Fruit fly (Drosophila melanogaster): ENCODE measurements around the gene nmo.
A peak's percentile ranks its signal among the peaks of the same experiment; 100 is the strongest.

The nmo gene

DNA sequence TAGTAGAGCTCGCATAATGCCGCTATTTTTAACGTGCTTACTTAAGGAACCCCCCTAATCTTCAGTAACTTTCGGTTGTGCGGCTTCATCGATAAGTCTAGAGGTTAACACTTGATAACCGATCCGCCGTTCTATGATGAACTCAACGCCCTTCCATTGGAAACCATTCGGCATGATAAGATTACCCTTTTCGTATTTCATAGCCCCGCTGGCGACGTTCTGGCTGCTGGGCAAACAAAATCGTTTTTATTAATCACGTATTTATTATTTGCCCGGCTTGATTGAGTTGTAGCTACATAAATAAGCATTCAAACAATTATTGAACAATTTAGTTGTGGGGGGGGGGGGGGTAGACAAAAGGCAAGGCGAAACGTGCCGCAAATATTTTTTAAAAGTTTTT is 114.7 kb downstream of the nmo start:
- TF ChIP-seq CG3919 (GFP tag; optimal IDR thresholded peaks at IDR 0.05): no peak
- peak; percentile 91 for TF ChIP-seq svp (GFP tag)
- TF ChIP-seq vri (GFP tag; optimal IDR thresholded peaks at IDR 0.05): peak; percentile 70
- TF ChIP-seq fkh (GFP tag; optimal IDR thresholded peaks at IDR 0.05): peak; percentile 84

DNA sequence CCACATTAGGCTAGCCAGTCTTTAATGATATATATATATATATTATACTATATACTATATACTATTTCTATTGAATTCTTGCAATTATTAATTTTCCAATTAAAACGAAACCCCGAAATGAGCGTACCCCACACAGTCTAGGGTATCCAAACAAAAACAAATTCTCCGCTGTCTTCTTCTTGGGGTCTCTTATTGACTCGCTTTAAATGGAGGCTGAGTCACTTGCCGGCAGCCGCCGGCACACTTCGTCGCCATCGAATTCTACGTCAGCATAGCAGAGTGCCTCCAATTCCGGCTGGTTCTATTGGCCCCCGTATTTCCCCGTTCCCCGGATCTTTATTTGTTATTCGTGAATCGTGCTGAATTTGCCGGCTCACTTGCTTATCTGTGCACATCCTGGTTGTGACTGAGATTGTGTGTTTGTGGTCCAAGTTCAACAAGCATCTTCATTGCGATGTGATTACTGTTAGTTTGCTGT is 115.8 kb downstream of the nmo start:
- TF ChIP-seq Hr39 (GFP tag; optimal IDR thresholded peaks at IDR 0.05) (no peak), acj6 (GFP tag; optimal IDR thresholded peaks at IDR 0.05) (no peak), Blimp-1 (GFP tag; optimal IDR thresholded peaks at IDR 0.05) (no peak), Ets21C (GFP tag; optimal IDR thresholded peaks at IDR 0.05) (no peak), Smox (GFP tag; optimal IDR thresholded peaks at IDR 0.05) (no peak), CG8119 (GFP tag; IDR thresholded peaks at IDR 0.05) (no peak), svp (GFP tag) (peak; percentile 79), CG7368 (GFP tag; optimal IDR thresholded peaks at IDR 0.05) (no peak), CG3032 (tag; optimal IDR thresholded peaks at IDR 0.05) (no peak), CG31627 (GFP tag; optimal IDR thresholded peaks at IDR 0.05) (no peak), CG6792 (GFP tag; optimal IDR thresholded peaks at IDR 0.05) (no peak), spab (GFP tag; optimal IDR thresholded peaks at IDR 0.05) (no peak), Ets96B (tag; optimal IDR thresholded peaks at IDR 0.05) (no peak), CG11902 (GFP tag; optimal IDR thresholded peaks at IDR 0.05) (no peak), CG8632 (GFP tag; optimal IDR thresholded peaks at IDR 0.05) (no peak), CG11762 (GFP tag; optimal IDR thresholded peaks at IDR 0.05; ENCODE audit: insufficient read depth) (no peak), Sox102F (GFP tag; optimal IDR thresholded peaks at IDR 0.05) (no peak), CG6276 (GFP tag; optimal IDR thresholded peaks at IDR 0.05) (no peak), Hr38 (GFP tag; optimal IDR thresholded peaks at IDR 0.05) (no peak), CG10631 (GFP tag; optimal IDR thresholded peaks at IDR 0.05) (peak; percentile 13), CG32006 (GFP tag; optimal IDR thresholded peaks at IDR 0.05) (peak; percentile 32), CG3919 (GFP tag; optimal IDR thresholded peaks at IDR 0.05) (no peak), eg (GFP tag; IDR thresholded peaks at IDR 0.05) (no peak), fkh (GFP tag; optimal IDR thresholded peaks at IDR 0.05) (peak; percentile 69), esn (GFP tag; optimal IDR thresholded peaks at IDR 0.05) (no peak), Lpt (GFP tag; optimal IDR thresholded peaks at IDR 0.05) (no peak), net (GFP tag; optimal IDR thresholded peaks at IDR 0.05) (no peak), Eip75B (GFP tag; optimal IDR thresholded peaks at IDR 0.05) (no peak), CG4318 (GFP tag; optimal IDR thresholded peaks at IDR 0.05) (no peak), CG15336 (GFP tag; IDR thresholded peaks at IDR 0.05) (0 out of 2 replicates have a peak, but pooled peaks have one; percentile 17), ss (GFP tag; optimal IDR thresholded peaks at IDR 0.05) (no peak), cyc (GFP tag; optimal IDR thresholded peaks at IDR 0.05) (no peak), achi (GFP tag; optimal IDR thresholded peaks at IDR 0.05) (no peak), pdm3 (GFP tag; optimal IDR thresholded peaks at IDR 0.05) (no peak), salr (GFP tag; optimal IDR thresholded peaks at IDR 0.05) (no peak), Met (GFP tag; optimal IDR thresholded peaks at IDR 0.05) (no peak), Sox15 (GFP tag; optimal IDR thresholded peaks at IDR 0.05) (no peak), dac (GFP tag; optimal IDR thresholded peaks at IDR 0.05) (no peak), CG8319 (GFP tag; optimal IDR thresholded peaks at IDR 0.05) (no peak)

DNA sequence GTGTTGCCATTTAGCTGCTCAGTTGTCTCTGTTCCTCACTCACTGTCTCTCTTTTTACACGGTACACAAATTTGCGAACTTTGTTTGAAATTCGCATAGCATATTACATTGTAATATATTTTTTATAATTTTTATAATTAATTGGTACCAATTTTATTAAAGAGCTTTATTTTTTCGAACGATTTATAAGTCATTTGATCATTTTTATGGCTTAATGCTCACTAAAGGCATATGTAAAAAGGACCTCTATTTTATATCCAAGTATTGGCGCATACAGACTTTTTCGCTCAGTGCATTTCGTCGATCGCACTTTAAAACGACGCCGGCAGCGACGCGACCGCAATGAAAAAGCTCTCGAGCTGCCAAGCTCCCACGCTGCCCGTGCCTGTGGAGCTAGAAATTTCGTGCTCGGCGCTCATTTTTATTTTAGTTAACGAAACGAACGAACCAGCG is 117.3 kb downstream of the nmo start:
- peak; percentile 81 for TF ChIP-seq Sox102F (GFP tag; optimal IDR thresholded peaks at IDR 0.05)
- peak; percentile 93 for TF ChIP-seq CG8632 (GFP tag; optimal IDR thresholded peaks at IDR 0.05)
- TF ChIP-seq Met (GFP tag; optimal IDR thresholded peaks at IDR 0.05): peak; percentile 83
- TF ChIP-seq CG10631 (GFP tag; optimal IDR thresholded peaks at IDR 0.05): peak; percentile 96
- TF ChIP-seq ss (GFP tag; optimal IDR thresholded peaks at IDR 0.05): peak; percentile 82 to 86
- peak; percentile 92 for TF ChIP-seq CG6792 (GFP tag; optimal IDR thresholded peaks at IDR 0.05)
- peak; percentile 90 for TF ChIP-seq CG7368 (GFP tag; optimal IDR thresholded peaks at IDR 0.05)
- TF ChIP-seq CG6808 (GFP tag; optimal IDR thresholded peaks at IDR 0.05): peak; percentile 78
- TF ChIP-seq fd59A (GFP tag; optimal IDR thresholded peaks at IDR 0.05): peak; percentile 74
- TF ChIP-seq Hr4 (GFP tag; optimal IDR thresholded peaks at IDR 0.05): peak; percentile 96
- TF ChIP-seq acj6 (GFP tag; optimal IDR thresholded peaks at IDR 0.05): peak; percentile 95
- peak; percentile 84 for TF ChIP-seq CG3032 (tag; optimal IDR thresholded peaks at IDR 0.05)
- TF ChIP-seq pdm3 (GFP tag; optimal IDR thresholded peaks at IDR 0.05): peak; percentile 93
- TF ChIP-seq CG3919 (GFP tag; optimal IDR thresholded peaks at IDR 0.05): peak; percentile 86
- TF ChIP-seq achi (GFP tag; optimal IDR thresholded peaks at IDR 0.05): peak; percentile 94
- TF ChIP-seq esn (GFP tag; optimal IDR thresholded peaks at IDR 0.05): peak; percentile 91
- peak; percentile 96 for TF ChIP-seq CG11294 (GFP tag; IDR thresholded peaks at IDR 0.05)
- TF ChIP-seq OdsH (GFP tag; optimal IDR thresholded peaks at IDR 0.05): peak; percentile 96
- peak; percentile 96 for TF ChIP-seq net (GFP tag; optimal IDR thresholded peaks at IDR 0.05)
- TF ChIP-seq Lpt (GFP tag; optimal IDR thresholded peaks at IDR 0.05): peak; percentile 97
- peak; percentile 74 for TF ChIP-seq Eip93F (GFP tag; optimal IDR thresholded peaks at IDR 0.05)
- TF ChIP-seq CG11902 (GFP tag; optimal IDR thresholded peaks at IDR 0.05): peak; percentile 87
- TF ChIP-seq CG9139 (GFP tag; optimal IDR thresholded peaks at IDR 0.05): peak; percentile 62

Data from whole organism, prepupa.